Fruit fly (Drosophila melanogaster) whole organism, prepupa: ENCODE measurements around the gene ATPsynCF6.
A peak's percentile ranks its signal among the peaks of the same experiment; 100 is the strongest.

Source experiments
- Blimp-1 ChIP-seq: fragments of 200-800 bp; sonication (Bioruptor generic); optimal IDR thresholded peaks from 3 replicates; lab custom pipeline; 2017; ENCODE audit warnings: missing biosample characterization, missing genetic modification characterization, mild to moderate bottlenecking, moderate library complexity, missing genetic modification reagents
- CG10669 ChIP-seq: fragments of 200-800 bp; sonication (Bioruptor generic); optimal IDR thresholded peaks from 3 replicates; lab custom pipeline; 2018; ENCODE audit warnings: missing biosample characterization, mild to moderate bottlenecking, missing genetic modification characterization, moderate library complexity
- CG11294 ChIP-seq: fragments of 200-800 bp; sonication (Bioruptor generic); IDR thresholded peaks from 2 replicates; pipeline ENCODE4 v1.3.6; 2022; ENCODE audit warnings: missing biosample characterization, missing genetic modification characterization
- CG11762 ChIP-seq: fragments of 200-800 bp; sonication (Bioruptor generic); optimal IDR thresholded peaks from 3 replicates; lab custom pipeline; 2016; ENCODE audit warnings: missing biosample characterization, missing genetic modification characterization; ENCODE audit not compliant: insufficient read depth
- CG11902 ChIP-seq: fragments of 200-800 bp; sonication (Bioruptor generic); optimal IDR thresholded peaks from 3 replicates; lab custom pipeline; 2016; ENCODE audit warnings: missing biosample characterization, missing genetic modification characterization
- CG15336 ChIP-seq: fragments of 200-800 bp; sonication (Bioruptor generic); IDR thresholded peaks from 2 replicates; pipeline ENCODE4 v1.3.6; 2022; ENCODE audit warnings: missing biosample characterization, missing genetic modification characterization
- CG1621 ChIP-seq: fragments of 200-800 bp; sonication (Bioruptor generic); optimal IDR thresholded peaks from 3 replicates; lab custom pipeline; 2018; ENCODE audit warnings: missing biosample characterization, mild to moderate bottlenecking, missing genetic modification characterization
- CG16779 ChIP-seq: fragments of 200-800 bp; sonication (Bioruptor generic); optimal IDR thresholded peaks from 3 replicates; lab custom pipeline; 2017; ENCODE audit warnings: missing biosample characterization, mild to moderate bottlenecking, missing genetic modification characterization
- CG3032 ChIP-seq: fragments of 200-800 bp; optimal IDR thresholded peaks from 2 replicates; lab custom pipeline; 2019; ENCODE audit warnings: missing biosample characterization, mild to moderate bottlenecking, missing genetic modification characterization, moderate library complexity
- CG31627 ChIP-seq: fragments of 200-800 bp; sonication (Bioruptor generic); optimal IDR thresholded peaks from 3 replicates; lab custom pipeline; 2016; ENCODE audit warnings: missing biosample characterization, missing genetic modification characterization
- CG32006 ChIP-seq: fragments of 200-800 bp; sonication (Bioruptor generic); optimal IDR thresholded peaks from 3 replicates; lab custom pipeline; 2017; ENCODE audit warnings: missing biosample characterization, mild to moderate bottlenecking, missing genetic modification characterization
- CG34406 ChIP-seq: fragments of 200-800 bp; sonication (Bioruptor generic); optimal IDR thresholded peaks from 3 replicates; lab custom pipeline; 2016; ENCODE audit warnings: missing biosample characterization, missing genetic modification characterization
- CG3919 ChIP-seq: fragments of 200-800 bp; sonication (Bioruptor generic); optimal IDR thresholded peaks from 3 replicates; lab custom pipeline; 2016; ENCODE audit warnings: missing biosample characterization, missing genetic modification characterization
- CG6163 ChIP-seq: fragments of 200-800 bp; sonication (Bioruptor generic); IDR thresholded peaks from 3 replicates; pipeline ENCODE4 v1.3.6; 2022; ENCODE audit warnings: missing biosample characterization, missing genetic modification characterization
- CG6276 ChIP-seq: fragments of 200-800 bp; sonication (Bioruptor generic); optimal IDR thresholded peaks from 2 replicates; lab custom pipeline; 2017; ENCODE audit warnings: missing biosample characterization, mild to moderate bottlenecking, missing genetic modification characterization
- CG6792 ChIP-seq: fragments of 200-800 bp; sonication (Bioruptor generic); optimal IDR thresholded peaks from 3 replicates; lab custom pipeline; 2016; ENCODE audit warnings: missing biosample characterization, missing genetic modification characterization
- CG6808 ChIP-seq: fragments of 200-800 bp; sonication (Bioruptor generic); optimal IDR thresholded peaks from 3 replicates; lab custom pipeline; 2017; ENCODE audit warnings: missing biosample characterization, missing genetic modification characterization, mild to moderate bottlenecking, moderate library complexity, missing genetic modification reagents
- CG7368 ChIP-seq: fragments of 200-800 bp; sonication (Bioruptor generic); optimal IDR thresholded peaks from 3 replicates; lab custom pipeline; 2016; ENCODE audit warnings: missing biosample characterization, missing genetic modification characterization
- CG8119 ChIP-seq: fragments of 200-800 bp; sonication (Bioruptor generic); IDR thresholded peaks from 3 replicates; pipeline ENCODE4 v1.3.6; 2022; ENCODE audit warnings: missing biosample characterization, missing genetic modification characterization
- Eip75B ChIP-seq: fragments of 200-800 bp; sonication (Bioruptor generic); optimal IDR thresholded peaks from 3 replicates; lab custom pipeline; 2016; ENCODE audit warnings: missing biosample characterization, missing genetic modification characterization
- Eip78C ChIP-seq: fragments of 200-800 bp; sonication (Bioruptor generic); peaks from one replicate; lab custom pipeline; 2016; ENCODE audit warnings: missing biosample characterization, missing genetic modification characterization
- Ets21C ChIP-seq: fragments of 200-800 bp; sonication (Bioruptor generic); optimal IDR thresholded peaks from 3 replicates; lab custom pipeline; 2016; ENCODE audit warnings: missing biosample characterization, missing genetic modification characterization
- Gug ChIP-seq: fragments of 200-800 bp; sonication (Bioruptor generic); IDR thresholded peaks from 2 replicates; pipeline ENCODE4 v1.3.6; 2022; ENCODE audit warnings: missing biosample characterization, missing genetic modification characterization
- Hr4 ChIP-seq: fragments of 200-800 bp; sonication (Bioruptor generic); optimal IDR thresholded peaks from 3 replicates; lab custom pipeline; 2016; ENCODE audit warnings: missing biosample characterization, missing genetic modification characterization
- Lpt ChIP-seq: fragments of 200-800 bp; sonication (Bioruptor generic); optimal IDR thresholded peaks from 3 replicates; lab custom pipeline; 2016; ENCODE audit warnings: missing biosample characterization, missing genetic modification characterization
- Met ChIP-seq: fragments of 200-800 bp; sonication (Bioruptor generic); optimal IDR thresholded peaks from 3 replicates; lab custom pipeline; 2016; ENCODE audit warnings: missing biosample characterization, missing genetic modification characterization
- OdsH ChIP-seq: fragments of 200-800 bp; sonication (Bioruptor generic); optimal IDR thresholded peaks from 3 replicates; lab custom pipeline; 2016; ENCODE audit warnings: missing biosample characterization, missing genetic modification characterization
- Smox ChIP-seq: fragments of 200-800 bp; sonication (Bioruptor generic); optimal IDR thresholded peaks from 3 replicates; lab custom pipeline; 2016; ENCODE audit warnings: missing biosample characterization, missing genetic modification characterization
- Sox102F ChIP-seq: fragments of 200-800 bp; sonication (Bioruptor generic); optimal IDR thresholded peaks from 2 replicates; lab custom pipeline; 2016; ENCODE audit warnings: missing biosample characterization, mild to moderate bottlenecking, missing genetic modification characterization
- Sox15 ChIP-seq: fragments of 200-800 bp; sonication (Bioruptor generic); optimal IDR thresholded peaks from 3 replicates; lab custom pipeline; 2016; ENCODE audit warnings: missing biosample characterization, missing genetic modification characterization
- achi ChIP-seq: fragments of 200-800 bp; sonication (Bioruptor generic); optimal IDR thresholded peaks from 3 replicates; lab custom pipeline; 2016; ENCODE audit warnings: missing biosample characterization, missing genetic modification characterization
- cyc ChIP-seq: fragments of 200-800 bp; sonication (Bioruptor generic); optimal IDR thresholded peaks from 3 replicates; lab custom pipeline; 2016; ENCODE audit warnings: missing biosample characterization, missing genetic modification characterization
- dac ChIP-seq: fragments of 200-800 bp; sonication (Bioruptor generic); optimal IDR thresholded peaks from 2 replicates; lab custom pipeline; 2017; ENCODE audit warnings: missing biosample characterization, mild to moderate bottlenecking, missing genetic modification characterization
- dsx ChIP-seq: fragments of 200-800 bp; optimal IDR thresholded peaks from 3 replicates; lab custom pipeline; 2019; ENCODE audit warnings: missing biosample characterization, mild to moderate bottlenecking, missing genetic modification characterization, moderate library complexity; ENCODE audit not compliant: poor library complexity, severe bottlenecking
- esn ChIP-seq: fragments of 200-800 bp; sonication (Bioruptor generic); optimal IDR thresholded peaks from 2 replicates; lab custom pipeline; 2016; ENCODE audit warnings: missing biosample characterization, mild to moderate bottlenecking, missing genetic modification characterization, moderate library complexity
- fd59A ChIP-seq: fragments of 200-800 bp; sonication (Bioruptor generic); optimal IDR thresholded peaks from 2 replicates; lab custom pipeline; 2017; ENCODE audit warnings: missing biosample characterization, mild to moderate bottlenecking, missing genetic modification characterization, missing genetic modification reagents
- fd85E ChIP-seq: fragments of 200-800 bp; sonication (Bioruptor generic); optimal IDR thresholded peaks from 3 replicates; lab custom pipeline; 2016; ENCODE audit warnings: missing biosample characterization, missing genetic modification characterization
- lz ChIP-seq: fragments of 200-800 bp; sonication (Bioruptor generic); optimal IDR thresholded peaks from 3 replicates; lab custom pipeline; 2016; ENCODE audit warnings: missing biosample characterization, missing genetic modification characterization
- net ChIP-seq: fragments of 200-800 bp; sonication (Bioruptor generic); optimal IDR thresholded peaks from 3 replicates; lab custom pipeline; 2016; ENCODE audit warnings: missing biosample characterization, missing genetic modification characterization
- pdm3 ChIP-seq: fragments of 200-800 bp; sonication (Bioruptor generic); optimal IDR thresholded peaks from 3 replicates; lab custom pipeline; 2016; ENCODE audit warnings: missing biosample characterization, missing genetic modification characterization
- spab ChIP-seq: fragments of 200-800 bp; sonication (Bioruptor generic); optimal IDR thresholded peaks from 2 replicates; lab custom pipeline; 2017; ENCODE audit warnings: missing biosample characterization, mild to moderate bottlenecking, missing genetic modification characterization, missing genetic modification reagents
- svp ChIP-seq: fragments of 200-800 bp; sonication (Bioruptor generic); peaks from one replicate; lab custom pipeline; 2016; ENCODE audit warnings: missing biosample characterization, missing genetic modification characterization

The ATPsynCF6 gene

DNA sequence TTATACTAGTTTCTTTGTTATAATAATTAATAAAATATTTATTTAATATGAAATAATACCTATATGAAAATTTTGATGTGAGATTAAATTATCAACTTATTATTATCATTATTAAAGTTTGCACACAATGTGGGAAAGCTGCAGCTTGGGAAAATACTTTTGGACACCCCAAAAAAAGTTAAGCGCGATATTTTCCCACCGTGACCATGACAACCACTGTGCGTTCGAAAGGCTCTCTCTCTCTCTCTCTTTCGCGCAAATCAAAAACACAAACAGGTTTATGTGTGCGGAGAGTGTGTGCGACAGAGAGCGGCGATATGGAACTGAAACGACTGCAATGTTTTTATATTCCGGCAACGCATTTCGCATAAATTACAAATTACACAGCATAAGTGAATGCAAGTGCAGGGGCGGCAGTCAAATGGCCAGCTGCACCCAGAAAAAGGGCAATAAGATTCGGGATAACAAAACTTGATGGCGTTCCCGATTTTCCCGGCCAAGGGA, 8.9 kb downstream of the ATPsynCF6 start (continued):
- TF ChIP-seq dsx (GFP tag; lab: Kevin White, UChicago) (peak; percentile 12), Eip75B (peak; percentile 31), Met (GFP tag; lab: Kevin White, UChicago) (peak; percentile 54), Smox (GFP tag; lab: Kevin White, UChicago) (peak; percentile 40), achi (GFP tag; lab: Kevin White, UChicago) (peak; percentile 67), CG7368 (GFP tag; lab: Kevin White, UChicago) (peak; percentile 5), CG10669 (GFP tag; lab: Kevin White, UChicago) (peak; percentile 29), esn (GFP tag; lab: Kevin White, UChicago) (peak; percentile 67), pdm3 (GFP tag; lab: Kevin White, UChicago) (peak; percentile 17), dac (GFP tag; lab: Kevin White, UChicago) (no peak), Blimp-1 (peak; percentile 23), Sox15 (peak; percentile 30), CG3032 (tag; lab: Kevin White, UChicago) (peak; percentile 62), lz (GFP tag; lab: Kevin White, UChicago) (peak; percentile 61), CG32006 (GFP tag; lab: Kevin White, UChicago) (peak; percentile 78), CG6808 (peak; percentile 27), CG1621 (tag; lab: Kevin White, UChicago) (no peak), Hr4 (GFP tag; lab: Kevin White, UChicago) (peak; percentile 50), spab (GFP tag; lab: Kevin White, UChicago) (peak; percentile 28), Gug (no peak), CG11294 (no peak), Eip78C (peak; percentile 85), CG3919 (GFP tag; lab: Kevin White, UChicago) (peak; percentile 71), cyc (GFP tag; lab: Kevin White, UChicago) (peak; percentile 70), Sox102F (peak; percentile 44), CG15336 (peak; percentile 49), CG11902 (peak; percentile 23), CG6276 (GFP tag; lab: Kevin White, UChicago) (peak; percentile 74), CG34406 (GFP tag; lab: Kevin White, UChicago) (peak; percentile 66), Ets21C (no peak)
- TF ChIP-seq, all 60 proteins: peak for 50

DNA sequence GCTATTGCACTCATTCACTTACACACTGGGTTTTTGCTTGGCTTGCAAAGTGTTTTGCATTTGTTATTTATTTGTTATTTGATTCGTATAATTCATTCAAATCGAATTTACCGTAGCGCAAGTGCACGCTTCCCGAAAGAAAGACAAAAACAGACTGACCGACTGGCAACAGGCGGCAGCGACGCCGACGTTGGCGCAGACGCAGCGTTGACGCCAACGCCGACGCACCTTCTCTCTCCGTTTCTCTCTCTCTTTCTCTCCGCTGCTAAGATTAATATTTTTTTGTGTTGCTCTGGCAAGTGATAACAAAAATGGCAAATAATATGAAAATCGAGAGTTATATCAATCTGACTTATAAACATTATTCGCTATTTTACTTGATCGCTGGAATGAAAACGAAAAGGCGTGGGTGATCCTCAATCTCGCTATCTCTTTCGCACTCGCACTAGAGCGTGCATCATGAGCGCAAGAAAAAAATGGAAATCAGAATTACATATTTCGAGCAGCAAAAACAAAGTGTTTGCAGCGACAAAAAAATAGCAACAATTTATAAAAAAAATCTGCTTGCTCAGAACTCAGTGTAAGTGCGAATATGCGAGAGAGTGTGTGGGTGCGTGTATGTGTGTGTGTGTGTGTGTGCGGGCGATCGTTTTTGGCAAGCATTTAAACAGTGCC, 9.7 kb downstream of the ATPsynCF6 start, which contains the start of gene pnt:
Gene pnt (minus strand): TSS at position 161 of the 675 bp plus-strand sequence.
- no peak for TF ChIP-seq CG6792 (GFP tag; lab: Kevin White, UChicago)
- TF ChIP-seq Blimp-1 = peak; percentile 15
- no peak for TF ChIP-seq fd59A (GFP tag; lab: Kevin White, UChicago)
- no peak for TF ChIP-seq Lpt (GFP tag; lab: Kevin White, UChicago)
- TF ChIP-seq net (GFP tag; lab: Kevin White, UChicago) = no peak
- no peak for TF ChIP-seq Met (GFP tag; lab: Kevin White, UChicago)
- TF ChIP-seq Hr4 (GFP tag; lab: Kevin White, UChicago) = no peak
- no peak for TF ChIP-seq OdsH
- no peak for TF ChIP-seq CG11902
- peak; percentile 58 for TF ChIP-seq Eip78C
- TF ChIP-seq CG32006 (GFP tag; lab: Kevin White, UChicago) = no peak
- peak; percentile 20; the same call in 2 of the 3 replicates for TF ChIP-seq CG6163
- no peak for TF ChIP-seq CG8119 (GFP tag; lab: Robert Waterston, UW)
- TF ChIP-seq fd85E (GFP tag; lab: Kevin White, UChicago) = no peak
- TF ChIP-seq CG6276 (GFP tag; lab: Kevin White, UChicago) = peak; percentile 28
- 0 out of 2 replicates have a peak, but pooled peaks have one; percentile 13 for TF ChIP-seq CG15336
- TF ChIP-seq CG31627 (GFP tag; lab: Kevin White, UChicago) = no peak
- no peak for TF ChIP-seq CG11762 (GFP tag; lab: Kevin White, UChicago)
- peak; percentile 65 for TF ChIP-seq svp (GFP tag; lab: Kevin White, UChicago)
- no peak for TF ChIP-seq dsx (GFP tag; lab: Kevin White, UChicago)
- TF ChIP-seq CG1621 (tag; lab: Kevin White, UChicago) = no peak
- TF ChIP-seq CG16779 (tag; lab: Kevin White, UChicago) = peak; percentile 34
- no peak for TF ChIP-seq CG10669 (GFP tag; lab: Kevin White, UChicago)
- no peak for TF ChIP-seq CG34406 (GFP tag; lab: Kevin White, UChicago)
